Worm (Caenorhabditis elegans) whole organism, L2 larva: ENCODE data around the gene snf-11.

ENCODE experiments used
- C34F6.9 ChIP-seq: fragments of 150-350 bp; optimal IDR thresholded peaks from 2 replicates; lab custom pipeline; 2014; ENCODE audit warnings: missing biosample characterization, missing genetic modification characterization
- F13H6.1 ChIP-seq: sonication (generic microtip); optimal IDR thresholded peaks from 2 replicates; lab custom pipeline; 2016; ENCODE audit warnings: missing genetic modification characterization, missing compliant biosample characterization
- R02D3.7 ChIP-seq: fragments of 150-350 bp; optimal IDR thresholded peaks from 2 replicates; lab custom pipeline; 2014; ENCODE audit warnings: missing biosample characterization, missing genetic modification characterization
- ZK546.5 ChIP-seq: sonication (generic microtip); optimal IDR thresholded peaks from 2 replicates; lab custom pipeline; 2017; ENCODE audit warnings: missing biosample characterization, missing genetic modification characterization
- blmp-1 ChIP-seq: sonication (generic microtip); optimal IDR thresholded peaks from 2 replicates; lab custom pipeline; 2017; ENCODE audit warnings: missing genetic modification characterization, mild to moderate bottlenecking, missing compliant biosample characterization, antibody characterized with exemption, moderate library complexity; ENCODE audit not compliant: insufficient read depth
- ceh-16 ChIP-seq: fragments of 150-350 bp; optimal IDR thresholded peaks from 2 replicates; lab custom pipeline; 2014; ENCODE audit warnings: missing biosample characterization, missing genetic modification characterization
- dmd-4 ChIP-seq: sonication (generic microtip); optimal IDR thresholded peaks from 2 replicates; lab custom pipeline; 2017; ENCODE audit warnings: missing biosample characterization, missing genetic modification characterization
- elt-1 ChIP-seq: fragments of 150-350 bp; optimal IDR thresholded peaks from 2 replicates; lab custom pipeline; 2014; ENCODE audit warnings: missing biosample characterization, missing genetic modification characterization
- fos-1 ChIP-seq: fragments of 150-350 bp; optimal IDR thresholded peaks from 2 replicates; lab custom pipeline; 2014; ENCODE audit warnings: missing biosample characterization, missing genetic modification characterization
- gmeb-1 ChIP-seq: fragments of 150-350 bp; optimal IDR thresholded peaks from 2 replicates; lab custom pipeline; 2014; ENCODE audit warnings: missing biosample characterization, missing genetic modification characterization
- lin-11 ChIP-seq: fragments of 150-350 bp; sonication (generic microtip); optimal IDR thresholded peaks from 2 replicates; lab custom pipeline; 2014; ENCODE audit warnings: missing biosample characterization, missing genetic modification characterization, inconsistent platforms, mixed read lengths
- lin-13 ChIP-seq: fragments of 150-350 bp; optimal IDR thresholded peaks from 2 replicates; lab custom pipeline; 2014; ENCODE audit warnings: missing biosample characterization, missing genetic modification reagents, missing genetic modification characterization
- lin-39 ChIP-seq: fragments of 150-350 bp; optimal IDR thresholded peaks from 2 replicates; lab custom pipeline; 2014; ENCODE audit warnings: missing biosample characterization, missing genetic modification reagents, missing genetic modification characterization
- lsy-2 ChIP-seq, 2 experiments: fragments of 150-350 bp in 1 of 2; sonication (generic microtip) in 1 of 2; optimal IDR thresholded peaks; 2 replicates each; lab custom pipeline; 2014 to 2017; ENCODE audit warnings: missing biosample characterization in 2 of 2, missing genetic modification characterization in 2 of 2
- mab-5 ChIP-seq: fragments of 150-350 bp; optimal IDR thresholded peaks from 2 replicates; lab custom pipeline; 2014; ENCODE audit warnings: missing biosample characterization, missing genetic modification characterization
- mbf-1 ChIP-seq: sonication (generic microtip); optimal IDR thresholded peaks from 2 replicates; lab custom pipeline; 2017; ENCODE audit warnings: missing biosample characterization, missing genetic modification characterization
- mdl-1 ChIP-seq, 2 experiments: fragments of 150-350 bp in 1 of 2; sonication (generic microtip) in 1 of 2; optimal IDR thresholded peaks; 2 replicates each; lab custom pipeline; 2017; ENCODE audit warnings: missing biosample characterization in 2 of 2, missing genetic modification characterization in 2 of 2
- nhr-10 ChIP-seq: sonication (generic microtip); optimal IDR thresholded peaks from 2 replicates; lab custom pipeline; 2017; ENCODE audit warnings: missing biosample characterization, missing genetic modification characterization
- nhr-12 ChIP-seq: fragments of 150-350 bp; optimal IDR thresholded peaks from 2 replicates; lab custom pipeline; 2014; ENCODE audit warnings: missing biosample characterization, missing genetic modification characterization
- nhr-21 ChIP-seq: fragments of 150-350 bp; optimal IDR thresholded peaks from 2 replicates; lab custom pipeline; 2014; ENCODE audit warnings: missing biosample characterization, missing genetic modification characterization
- nhr-237 ChIP-seq: fragments of 150-350 bp; optimal IDR thresholded peaks from 2 replicates; lab custom pipeline; 2014; ENCODE audit warnings: missing biosample characterization, missing genetic modification characterization
- nhr-25 ChIP-seq: fragments of 150-350 bp; sonication (generic microtip); optimal IDR thresholded peaks from 3 replicates; lab custom pipeline; 2014; ENCODE audit warnings: missing biosample characterization, missing genetic modification characterization
- nhr-6 ChIP-seq: fragments of 150-350 bp; optimal IDR thresholded peaks from 2 replicates; lab custom pipeline; 2014; ENCODE audit warnings: missing biosample characterization, missing genetic modification characterization
- nhr-77 ChIP-seq: fragments of 150-350 bp; optimal IDR thresholded peaks from 2 replicates; lab custom pipeline; 2014; ENCODE audit warnings: missing biosample characterization, missing genetic modification characterization
- peb-1 ChIP-seq: fragments of 150-350 bp; optimal IDR thresholded peaks from 2 replicates; lab custom pipeline; 2014; ENCODE audit warnings: missing biosample characterization, missing genetic modification characterization
- sem-4 ChIP-seq: fragments of 150-350 bp; optimal IDR thresholded peaks from 2 replicates; lab custom pipeline; 2014; ENCODE audit warnings: missing biosample characterization, missing genetic modification reagents, missing genetic modification characterization
- skn-1 ChIP-seq: sonication (generic microtip); optimal IDR thresholded peaks from 2 replicates; lab custom pipeline; 2017; ENCODE audit warnings: missing biosample characterization, missing genetic modification characterization
- sma-3 ChIP-seq: sonication (generic microtip); optimal IDR thresholded peaks from 2 replicates; lab custom pipeline; 2016; ENCODE audit warnings: missing genetic modification reagents, missing genetic modification characterization, missing compliant biosample characterization
- sma-9 ChIP-seq, 2 experiments: fragments of 150-350 bp in 1 of 2; sonication (generic microtip) in 1 of 2; optimal IDR thresholded peaks; 2 replicates each; lab custom pipeline; 2014 to 2016; ENCODE audit warnings: missing genetic modification characterization in 2 of 2, mild to moderate bottlenecking in 1 of 2, missing biosample characterization in 1 of 2, missing compliant biosample characterization in 1 of 2, missing genetic modification reagents in 1 of 2, moderate library complexity in 1 of 2
- unc-55 ChIP-seq: fragments of 150-350 bp; sonication (generic microtip); optimal IDR thresholded peaks from 3 replicates; lab custom pipeline; 2014; ENCODE audit warnings: missing biosample characterization, missing genetic modification reagents, missing genetic modification characterization
- zag-1 ChIP-seq: fragments of 150-350 bp; optimal IDR thresholded peaks from 2 replicates; lab custom pipeline; 2014; ENCODE audit warnings: missing biosample characterization, missing genetic modification characterization
- ztf-1 ChIP-seq: fragments of 200-800 bp; sonication (Bioruptor generic); conservative IDR thresholded peaks from 2 replicates; pipeline ENCODE4 v1.3.6; 2022; ENCODE audit warnings: missing genetic modification characterization, missing compliant biosample characterization
- ztf-11 ChIP-seq: sonication (generic microtip); optimal IDR thresholded peaks from 2 replicates; lab custom pipeline; 2017; ENCODE audit warnings: missing biosample characterization, missing genetic modification characterization

Gene snf-11

ce11 chrV:11282272-11282671, 26.0 kb downstream of the snf-11 start, which contains the start of gene gly-20:
TSS of gene gly-20 (plus strand) at chrV:11282572.
- TF ChIP-seq skn-1 (tag; lab: Kevin White, UChicago) (no peak), zag-1 (tag; lab: Kevin White, UChicago) (no peak), ceh-16 (no peak), lin-13 (GFP tag; lab: Kevin White, UChicago) (no peak), nhr-21 (no peak), gmeb-1 (tag; lab: Kevin White, UChicago) (no peak), peb-1 (tag; lab: Kevin White, UChicago) (no peak)

ce11 chrV:11281414-11282209, 26.6 kb downstream of the snf-11 start:
- peak in 1 of 2 experiments; percentile 25 for TF ChIP-seq lsy-2 (tag; optimal IDR thresholded peaks at IDR 0.05; lab: Kevin White, UChicago)
- no peak for TF ChIP-seq nhr-25 (tag; lab: Kevin White, UChicago)
- no peak for TF ChIP-seq fos-1
- no peak for TF ChIP-seq mab-5 (tag; lab: Kevin White, UChicago)
- TF ChIP-seq zag-1 (tag; lab: Kevin White, UChicago), result no peak
- TF ChIP-seq ZK546.5, result no peak
- peak; percentile 26 for TF ChIP-seq C34F6.9
- TF ChIP-seq nhr-77, result no peak
- no peak for TF ChIP-seq F13H6.1
- TF ChIP-seq ztf-11 (tag; lab: Kevin White, UChicago), result no peak
- TF ChIP-seq nhr-10 (tag; lab: Kevin White, UChicago), result no peak
- peak; percentile 5 for TF ChIP-seq nhr-21
- TF ChIP-seq mbf-1, result no peak
- TF ChIP-seq nhr-12 (tag; lab: Kevin White, UChicago), result no peak
- TF ChIP-seq lin-39 (tag; lab: Kevin White, UChicago), result no peak
- no peak for TF ChIP-seq blmp-1 (tag; lab: Kevin White, UChicago)
- TF ChIP-seq unc-55 (GFP tag; lab: Kevin White, UChicago), result peak; percentile 11
- TF ChIP-seq sem-4 (tag; lab: Kevin White, UChicago), result no peak
- TF ChIP-seq sma-9 (GFP tag; optimal IDR thresholded peaks at IDR 0.05; lab: Kevin White, UChicago), result peak; percentile 30
- no peak for TF ChIP-seq sma-9 (tag; optimal IDR thresholded peaks at IDR 0.05; lab: Kevin White, UChicago)
- no peak for TF ChIP-seq ztf-1

ce11 chrV:11279564-11279963, 28.7 kb downstream of the snf-11 start:
- TF ChIP-seq nhr-237 (no peak), fos-1 (no peak), sma-3 (GFP tag; lab: Kevin White, UChicago) (no peak), blmp-1 (tag; lab: Kevin White, UChicago) (no peak), R02D3.7 (tag; lab: Kevin White, UChicago) (no peak), mdl-1 (tag; optimal IDR thresholded peaks at IDR 0.05; lab: Kevin White, UChicago) (no peak), nhr-77 (no peak), lin-11 (tag; lab: Kevin White, UChicago) (no peak), sma-9 (GFP tag; optimal IDR thresholded peaks at IDR 0.05; lab: Kevin White, UChicago) (no peak), sma-9 (tag; optimal IDR thresholded peaks at IDR 0.05; lab: Kevin White, UChicago) (no peak), F13H6.1 (no peak), lsy-2 (tag; optimal IDR thresholded peaks at IDR 0.05; lab: Kevin White, UChicago) (no peak), gmeb-1 (tag; lab: Kevin White, UChicago) (no peak), nhr-12 (tag; lab: Kevin White, UChicago) (no peak), elt-1 (tag; lab: Kevin White, UChicago) (no peak)
- TF ChIP-seq, all 48 proteins: peak for 0

- TF ChIP-seq nhr-25 (tag; lab: Kevin White, UChicago) (no peak), mdl-1 (tag; optimal IDR thresholded peaks at IDR 0.05; lab: Kevin White, UChicago) (no peak), dmd-4 (tag; lab: Kevin White, UChicago) (no peak), ztf-11 (tag; lab: Kevin White, UChicago) (no peak), lin-11 (tag; lab: Kevin White, UChicago) (no peak), nhr-6 (no peak)
These were observed 35.4 kb downstream of the snf-11 start, which contains the start of gene clec-223 for ce11 chrV:11272848-11273247. TSS of gene clec-223 (plus strand) at chrV:11273148.
